Fruit fly (Drosophila melanogaster) whole organism, prepupa: Measurements from ENCODE around the gene CG7140.

Source experiments
- CG10631 ChIP-seq: fragments of 200-800 bp; sonication (Bioruptor generic); optimal IDR thresholded peaks from 2 replicates; lab custom pipeline; 2016; ENCODE audit warnings: missing biosample characterization, missing genetic modification characterization
- CG15336 ChIP-seq: fragments of 200-800 bp; sonication (Bioruptor generic); IDR thresholded peaks from 2 replicates; pipeline ENCODE4 v1.3.6; 2022; ENCODE audit warnings: missing biosample characterization, missing genetic modification characterization
- CG16779 ChIP-seq: fragments of 200-800 bp; sonication (Bioruptor generic); optimal IDR thresholded peaks from 3 replicates; lab custom pipeline; 2017; ENCODE audit warnings: missing biosample characterization, mild to moderate bottlenecking, missing genetic modification characterization
- CG6276 ChIP-seq: fragments of 200-800 bp; sonication (Bioruptor generic); optimal IDR thresholded peaks from 2 replicates; lab custom pipeline; 2017; ENCODE audit warnings: missing biosample characterization, mild to moderate bottlenecking, missing genetic modification characterization
- CG7368 ChIP-seq: fragments of 200-800 bp; sonication (Bioruptor generic); optimal IDR thresholded peaks from 3 replicates; lab custom pipeline; 2016; ENCODE audit warnings: missing biosample characterization, missing genetic modification characterization
- Sox102F ChIP-seq: fragments of 200-800 bp; sonication (Bioruptor generic); optimal IDR thresholded peaks from 2 replicates; lab custom pipeline; 2016; ENCODE audit warnings: missing biosample characterization, mild to moderate bottlenecking, missing genetic modification characterization
- Sox15 ChIP-seq: fragments of 200-800 bp; sonication (Bioruptor generic); optimal IDR thresholded peaks from 3 replicates; lab custom pipeline; 2016; ENCODE audit warnings: missing biosample characterization, missing genetic modification characterization
- topi ChIP-seq: fragments of 200-800 bp; sonication (Bioruptor generic); optimal IDR thresholded peaks from 3 replicates; lab custom pipeline; 2016; ENCODE audit warnings: missing biosample characterization, missing genetic modification characterization

- TF ChIP-seq CG6276 (no peak), CG10631 (GFP tag; lab: Kevin White, UChicago) (no peak), CG7368 (no peak), CG16779 (no peak), Sox102F (no peak), CG15336 (GFP tag; lab: Robert Waterston, UW) (no peak), topi (GFP tag; lab: Kevin White, UChicago) (no peak), Sox15 (GFP tag; lab: Kevin White, UChicago) (no peak)
Measured at dm6 chr3L:22074347-22074971, 46.3 kb upstream of the CG7140 start, which contains the start of gene CG7133.
